Fruit fly (Drosophila melanogaster) Kc167 (cell line): ENCODE data around the gene tfc.

Experiments used
- Myc ChIP-seq: fragments of >200 bp; optimal IDR thresholded peaks from 2 replicates; lab custom pipeline; 2017; ENCODE audit warnings: missing external identifiers
- Sin3A ChIP-seq: fragments of >200 bp; optimal IDR thresholded peaks from 2 replicates; lab custom pipeline; 2018; ENCODE audit warnings: missing external identifiers
- h ChIP-seq: fragments of >200 bp; optimal IDR thresholded peaks from 3 replicates; lab custom pipeline; 2018; ENCODE audit warnings: missing external identifiers
- insv ChIP-seq: fragments of >200 bp; optimal IDR thresholded peaks from 3 replicates; lab custom pipeline; 2018; ENCODE audit warnings: missing external identifiers
- ttk ChIP-seq: sonication (Bioruptor generic); optimal IDR thresholded peaks from 2 replicates; lab custom pipeline; 2017; ENCODE audit warnings: missing external identifiers

DNA sequence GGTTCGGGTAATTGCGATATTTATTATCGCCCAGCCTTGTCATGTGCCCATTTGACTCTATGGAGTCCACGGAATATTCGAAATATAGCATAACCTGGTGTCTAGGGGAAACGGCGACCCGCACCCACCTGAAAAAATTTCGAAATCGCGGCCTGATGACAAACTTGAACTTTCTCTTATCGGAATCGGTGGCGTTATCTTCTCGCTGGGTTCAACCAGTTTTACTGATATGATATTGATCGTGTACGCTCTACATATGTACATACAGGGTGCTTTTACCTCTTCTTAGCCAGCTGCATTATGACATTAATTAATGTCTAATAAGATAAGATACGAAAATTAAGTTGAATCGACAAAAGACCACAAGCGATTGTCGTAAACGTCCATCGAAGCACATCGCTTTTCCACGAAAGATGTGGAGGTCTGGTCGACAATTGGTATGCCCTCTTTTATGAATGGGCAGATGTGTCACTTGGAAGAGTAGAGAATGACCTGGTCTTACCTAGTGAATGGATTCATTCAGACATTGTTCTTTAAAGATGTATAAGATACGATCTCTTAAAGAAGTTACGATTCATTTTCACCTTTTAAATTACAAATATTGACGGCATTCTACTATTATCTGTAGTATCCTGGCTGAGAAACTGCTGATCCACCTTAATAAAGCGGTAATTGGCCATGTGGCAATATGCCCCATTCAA is 64.1 kb downstream of the tfc start:
- TF ChIP-seq Sin3A (lab: Kevin White, UChicago), result no peak
- no peak for TF ChIP-seq h (lab: Kevin White, UChicago)
- no peak for TF ChIP-seq Myc (lab: Kevin White, UChicago)
- no peak for TF ChIP-seq insv (lab: Kevin White, UChicago)
- TF ChIP-seq ttk (lab: Kevin White, UChicago), result no peak
